Worm (Caenorhabditis elegans) whole organism, young adult: ENCODE data around the gene txt-10.

ENCODE experiments used
- ama-1 ChIP-seq, 3 experiments: fragments of 150-350 bp in 1 of 3; sonication (generic microtip) in 2 of 3; optimal IDR thresholded peaks; 2 replicates each; lab custom pipeline; 2014 to 2018; ENCODE audit warnings: missing biosample characterization in 2 of 3, missing genetic modification characterization in 2 of 3, missing genetic modification reagents in 2 of 3
- cebp-2 ChIP-seq: fragments of 200-800 bp; sonication (Bioruptor generic); IDR thresholded peaks from 2 replicates; pipeline ENCODE4 v1.3.6; 2022; ENCODE audit warnings: missing genetic modification characterization, missing compliant biosample characterization
- hrde-1 ChIP-seq: sonication (generic microtip); optimal IDR thresholded peaks from 2 replicates; lab custom pipeline; 2016; ENCODE audit warnings: missing genetic modification characterization, mild to moderate bottlenecking, missing compliant biosample characterization, moderate library complexity, missing genotype, missing genetic modification reagents, borderline replicate concordance
- lag-1 ChIP-seq: fragments of 200-800 bp; sonication (Bioruptor generic); IDR thresholded peaks from 2 replicates; pipeline ENCODE4 v1.3.6; 2022; ENCODE audit warnings: missing genetic modification reagents, missing genetic modification characterization, missing compliant biosample characterization
- mcd-1 ChIP-seq: fragments of 200-800 bp; sonication (Bioruptor generic); IDR thresholded peaks from 2 replicates; pipeline ENCODE4 v1.3.6; 2022; ENCODE audit warnings: missing genetic modification reagents, missing genetic modification characterization, missing compliant biosample characterization
- pha-4 ChIP-seq: fragments of 150-350 bp; sonication (generic microtip); optimal IDR thresholded peaks from 2 replicates; lab custom pipeline; 2014; ENCODE audit warnings: missing biosample characterization, missing genetic modification reagents, missing genetic modification characterization
- unc-62 ChIP-seq: fragments of 150-350 bp; optimal IDR thresholded peaks from 2 replicates; lab custom pipeline; 2014; ENCODE audit warnings: missing biosample characterization, missing genetic modification reagents, missing genetic modification characterization

- TF ChIP-seq pha-4 (no peak), mcd-1 (no peak), hrde-1 (no peak), unc-62 (GFP tag; lab: Kevin White, UChicago) (no peak), cebp-2 (GFP tag; lab: Robert Waterston, UW) (no peak), ama-1 (optimal IDR thresholded peaks at IDR 0.05; lab: Kevin White, UChicago) (no peak), ama-1 (GFP tag; optimal IDR thresholded peaks at IDR 0.05; lab: Kevin White, UChicago) (no peak), lag-1 (no peak)
Observed at ce11 chrV:10540024-10540423, 7.4 kb upstream of the txt-10 start, which contains the start of gene degt-1.
